Fruit fly (Drosophila melanogaster) whole organism, embryonic: ENCODE data around the gene CG6055.
A peak's percentile ranks its signal among the peaks of the same experiment; 100 is the strongest.

Experiments used
- Awh ChIP-seq: fragments of 200-800 bp; sonication (Bioruptor generic); IDR thresholded peaks from 2 replicates; pipeline ENCODE4, ENCODE4 v1.3.6; 2022; ENCODE audit warnings: missing biosample characterization, missing genetic modification characterization
- BtbVII ChIP-seq: fragments of 200-800 bp; sonication (Bioruptor generic); optimal IDR thresholded peaks from 3 replicates; lab custom pipeline; 2017; ENCODE audit warnings: missing biosample characterization, mild to moderate bottlenecking, missing genetic modification characterization
- C15 ChIP-seq: fragments of 200-800 bp; sonication (Bioruptor generic); IDR thresholded peaks from 3 replicates; pipeline ENCODE4 v1.3.6; 2022; ENCODE audit warnings: missing biosample characterization, missing genetic modification characterization
- CG10267 ChIP-seq: fragments of 200-800 bp; sonication (Bioruptor generic); optimal IDR thresholded peaks from 2 replicates; lab custom pipeline; 2018; ENCODE audit warnings: missing biosample characterization, mild to moderate bottlenecking, missing genetic modification characterization, moderate library complexity
- CG11085 ChIP-seq: fragments of 200-800 bp; sonication (Bioruptor generic); IDR thresholded peaks from 2 replicates; pipeline ENCODE4 v1.3.6; 2022; ENCODE audit warnings: missing biosample characterization, missing genetic modification characterization
- CG11695 ChIP-seq: fragments of 200-800 bp; sonication (Bioruptor generic); IDR thresholded peaks from 3 replicates; pipeline ENCODE4 v1.3.6; 2022; ENCODE audit warnings: missing biosample characterization, missing genetic modification characterization
- CG13894 ChIP-seq: fragments of 200-800 bp; sonication (Bioruptor generic); optimal IDR thresholded peaks from 3 replicates; lab custom pipeline; 2018; ENCODE audit warnings: missing biosample characterization, mild to moderate bottlenecking, missing genetic modification characterization, moderate library complexity
- CG1603 ChIP-seq: fragments of 200-800 bp; sonication (Bioruptor generic); optimal IDR thresholded peaks from 2 replicates; lab custom pipeline; 2019; ENCODE audit warnings: missing biosample characterization, mild to moderate bottlenecking, missing genetic modification characterization, moderate library complexity
- CG1647 ChIP-seq: fragments of 200-800 bp; sonication (Bioruptor generic); optimal IDR thresholded peaks from 3 replicates; lab custom pipeline; 2016; ENCODE audit warnings: missing biosample characterization, missing genetic modification characterization
- CG17829 ChIP-seq: fragments of 200-800 bp; optimal IDR thresholded peaks from 2 replicates; lab custom pipeline; 2019; ENCODE audit warnings: missing biosample characterization, mild to moderate bottlenecking, missing genetic modification characterization, moderate library complexity
- CG1832 ChIP-seq: fragments of 200-800 bp; sonication (Bioruptor generic); optimal IDR thresholded peaks from 2 replicates; lab custom pipeline; 2017; ENCODE audit warnings: missing biosample characterization, mild to moderate bottlenecking, missing genetic modification characterization, inconsistent platforms
- CG18599 ChIP-seq: fragments of 200-800 bp; sonication (Bioruptor generic); optimal IDR thresholded peaks from 3 replicates; lab custom pipeline; 2017; ENCODE audit warnings: missing biosample characterization, missing genetic modification characterization, mild to moderate bottlenecking, moderate library complexity, missing genetic modification reagents
- CG33557 ChIP-seq: fragments of 200-800 bp; sonication (Bioruptor generic); optimal IDR thresholded peaks from 2 replicates; lab custom pipeline; 2019; ENCODE audit warnings: missing biosample characterization, mild to moderate bottlenecking, missing genetic modification characterization, moderate library complexity
- CG34376 ChIP-seq: fragments of 200-800 bp; sonication (Bioruptor generic); optimal IDR thresholded peaks from 2 replicates; lab custom pipeline; 2018; ENCODE audit warnings: missing biosample characterization, mild to moderate bottlenecking, missing genetic modification characterization
- CG4328 ChIP-seq: fragments of 200-800 bp; sonication (Bioruptor generic); optimal IDR thresholded peaks from 3 replicates; lab custom pipeline; 2017; ENCODE audit warnings: missing biosample characterization, missing genetic modification reagents, missing genetic modification characterization
- CG4404 ChIP-seq: fragments of 200-800 bp; sonication (Bioruptor generic); IDR thresholded peaks from 2 replicates; pipeline ENCODE4 v1.3.6; 2022; ENCODE audit warnings: missing biosample characterization, missing genetic modification characterization
- CG6175 ChIP-seq: fragments of 200-800 bp; sonication (Bioruptor generic); IDR thresholded peaks from 3 replicates; pipeline ENCODE4 v1.3.6; 2022; ENCODE audit warnings: missing biosample characterization, missing genetic modification characterization
- CG6813 ChIP-seq: fragments of 200-800 bp; sonication (Bioruptor generic); optimal IDR thresholded peaks from 2 replicates; lab custom pipeline; 2017; ENCODE audit warnings: missing biosample characterization, missing genetic modification characterization, mild to moderate bottlenecking, moderate library complexity, missing genetic modification reagents
- CG7786 ChIP-seq: fragments of 200-800 bp; sonication (Bioruptor generic); optimal IDR thresholded peaks from 2 replicates; lab custom pipeline; 2016; ENCODE audit warnings: missing biosample characterization, missing genetic modification characterization
- CG7839 ChIP-seq: fragments of 200-800 bp; sonication (Bioruptor generic); optimal IDR thresholded peaks from 3 replicates; lab custom pipeline; 2018; ENCODE audit warnings: missing biosample characterization, mild to moderate bottlenecking, missing genetic modification characterization, moderate library complexity
- E2f2 ChIP-seq: fragments of 200-800 bp; sonication (Bioruptor generic); IDR thresholded peaks from 2 replicates; pipeline ENCODE4 v1.3.6; 2022; ENCODE audit warnings: missing biosample characterization, missing genetic modification characterization
- Fer1 ChIP-seq: fragments of 200-800 bp; sonication (Bioruptor generic); optimal IDR thresholded peaks from 2 replicates; lab custom pipeline; 2017; ENCODE audit warnings: missing biosample characterization, mild to moderate bottlenecking, missing genetic modification characterization
- Hmr ChIP-seq: fragments of 200-800 bp; sonication (Bioruptor generic); optimal IDR thresholded peaks from 3 replicates; lab custom pipeline; 2017; ENCODE audit warnings: mild to moderate bottlenecking, missing biosample characterization, missing genetic modification reagents, missing genetic modification characterization
- MBD-R2 ChIP-seq: fragments of 200-800 bp; sonication (Bioruptor generic); IDR thresholded peaks from 2 replicates; pipeline ENCODE4 v1.3.6; 2022; ENCODE audit warnings: missing biosample characterization, missing genetic modification characterization
- Mrtf ChIP-seq: fragments of 200-800 bp; sonication (Bioruptor generic); IDR thresholded peaks from 3 replicates; pipeline ENCODE4 v1.3.6; 2022; ENCODE audit warnings: missing biosample characterization, missing genetic modification characterization
- Side ChIP-seq: fragments of 200-800 bp; sonication (Bioruptor generic); optimal IDR thresholded peaks from 2 replicates; lab custom pipeline; 2016; ENCODE audit warnings: missing biosample characterization, missing genetic modification characterization
- Sin3A ChIP-seq: fragments of >200 bp; optimal IDR thresholded peaks from 2 replicates; lab custom pipeline; 2018
- Spps ChIP-seq: fragments of 200-800 bp; sonication (Bioruptor generic); optimal IDR thresholded peaks from 2 replicates; lab custom pipeline; 2018; ENCODE audit warnings: missing biosample characterization, mild to moderate bottlenecking, missing genetic modification characterization
- bab2 ChIP-seq: fragments of 200-800 bp; sonication (Bioruptor generic); optimal IDR thresholded peaks from 2 replicates; lab custom pipeline; 2016; ENCODE audit warnings: missing biosample characterization, missing genetic modification characterization
- bowl ChIP-seq: fragments of 200-800 bp; sonication (Bioruptor generic); IDR thresholded peaks from 2 replicates; pipeline ENCODE4 v1.3.6; 2022; ENCODE audit warnings: missing biosample characterization, missing genetic modification characterization
- cad ChIP-seq: fragments of >200 bp; optimal IDR thresholded peaks from 2 replicates; lab custom pipeline; 2017; ENCODE audit warnings: missing biosample characterization, missing genetic modification characterization
- chn ChIP-seq: fragments of 200-800 bp; sonication (Bioruptor generic); optimal IDR thresholded peaks from 2 replicates; lab custom pipeline; 2016; ENCODE audit warnings: missing biosample characterization, missing genetic modification characterization
- corto ChIP-seq: fragments of 200-800 bp; sonication (Bioruptor generic); optimal IDR thresholded peaks from 2 replicates; lab custom pipeline; 2016; ENCODE audit warnings: missing biosample characterization, mild to moderate bottlenecking, missing genetic modification characterization, moderate library complexity
- gsb ChIP-seq: fragments of 200-800 bp; sonication (Bioruptor generic); IDR thresholded peaks from 2 replicates; pipeline ENCODE4 v1.3.6; 2022; ENCODE audit warnings: missing biosample characterization, missing genetic modification characterization
- jing ChIP-seq: fragments of 200-800 bp; sonication (Bioruptor generic); optimal IDR thresholded peaks from 2 replicates; lab custom pipeline; 2018; ENCODE audit warnings: missing biosample characterization, mild to moderate bottlenecking, missing genetic modification characterization
- klu ChIP-seq: fragments of 200-800 bp; sonication (Bioruptor generic); IDR thresholded peaks from 2 replicates; pipeline ENCODE4 v1.3.6; 2022; ENCODE audit warnings: missing biosample characterization, missing genetic modification characterization
- lab ChIP-seq: fragments of 200-800 bp; sonication (Bioruptor generic); optimal IDR thresholded peaks from 3 replicates; lab custom pipeline; 2017; ENCODE audit warnings: missing biosample characterization, missing genetic modification characterization, mild to moderate bottlenecking, moderate library complexity, missing genetic modification reagents
- otp ChIP-seq: fragments of 200-800 bp; sonication (Bioruptor generic); IDR thresholded peaks from 3 replicates; pipeline ENCODE4, ENCODE4 v1.3.6; 2022; ENCODE audit warnings: missing biosample characterization, missing genetic modification characterization
- pan ChIP-seq, 4 experiments: fragments of >200 bp in 3 of 4; fragments of 200-800 bp in 1 of 4; sonication (Bioruptor generic) in 1 of 4; optimal IDR thresholded peaks in 3 of 4; IDR thresholded peaks in 1 of 4; 2 replicates each; pipeline versions ENCODE4 v1.3.6 to Lab custom; 2017 to 2022; ENCODE audit warnings: missing biosample characterization in 2 of 4, missing genetic modification characterization in 2 of 4, mixed read lengths in 1 of 4
- pho ChIP-seq: fragments of 200-800 bp; sonication (Bioruptor generic); optimal IDR thresholded peaks from 2 replicates; lab custom pipeline; 2016; ENCODE audit warnings: missing biosample characterization, missing genetic modification characterization
- pzg ChIP-seq: fragments of 200-800 bp; sonication (Bioruptor generic); optimal IDR thresholded peaks from 3 replicates; lab custom pipeline; 2018; ENCODE audit warnings: missing biosample characterization, mild to moderate bottlenecking, missing genetic modification characterization, moderate library complexity
- tgo ChIP-seq: fragments of 200-800 bp; sonication (Bioruptor generic); IDR thresholded peaks from 3 replicates; pipeline ENCODE4 v1.3.6; 2022; ENCODE audit warnings: missing biosample characterization, missing genetic modification characterization
- tio ChIP-seq: fragments of 200-800 bp; sonication (Bioruptor generic); optimal IDR thresholded peaks from 2 replicates; lab custom pipeline; 2017; ENCODE audit warnings: missing biosample characterization, missing genetic modification characterization, inconsistent platforms
- unc-4 ChIP-seq: fragments of 200-800 bp; sonication (Bioruptor generic); IDR thresholded peaks from 2 replicates; pipeline ENCODE4 v1.3.6; 2022; ENCODE audit warnings: missing biosample characterization, missing genetic modification characterization; ENCODE audit not compliant: partially characterized antibody
- unpg ChIP-seq: fragments of 200-800 bp; sonication (Bioruptor generic); optimal IDR thresholded peaks from 3 replicates; lab custom pipeline; 2018; ENCODE audit warnings: missing biosample characterization, mild to moderate bottlenecking, missing genetic modification characterization, moderate library complexity
- usp ChIP-seq: fragments of >200 bp; optimal IDR thresholded peaks from 2 replicates; lab custom pipeline; 2017; ENCODE audit warnings: missing biosample characterization, missing genetic modification characterization
- wor ChIP-seq: fragments of 200-800 bp; sonication (Bioruptor generic); IDR thresholded peaks from 2 replicates; pipeline ENCODE4 v1.3.6; 2022; ENCODE audit warnings: missing biosample characterization, missing genetic modification characterization

The CG6055 gene

dm6 chr2L:7433957-7434736, 32.2 kb upstream of the CG6055 start (continued):
- TF ChIP-seq CG4328 (GFP tag; lab: Kevin White, UChicago) (no peak), CG1647 (no peak), Spps (tag; lab: Kevin White, UChicago) (no peak), Fer1 (GFP tag; lab: Kevin White, UChicago) (peak; percentile 72), Awh (GFP tag; lab: Robert Waterston, UW) (0 out of 2 replicates have a peak, but pooled peaks have one; percentile 35), pzg (no peak), CG34376 (GFP tag; lab: Kevin White, UChicago) (peak; percentile 37), CG6175 (GFP tag; lab: Robert Waterston, UW) (peak; percentile 24; the same call in 1 of the 3 replicates), CG11085 (GFP tag; lab: Robert Waterston, UW) (peak; percentile 63), CG4404 (GFP tag; lab: Robert Waterston, UW) (0 out of 2 replicates have a peak, but pooled peaks have one; percentile 24), gsb (GFP tag; lab: Robert Waterston, UW) (peak; percentile 45), CG1603 (tag; lab: Kevin White, UChicago) (peak; percentile 49), CG7786 (GFP tag; lab: Kevin White, UChicago) (peak; percentile 17), CG1832 (GFP tag; lab: Kevin White, UChicago) (no peak), unc-4 (GFP tag; lab: Robert Waterston, UW) (no peak), CG6813 (GFP tag; lab: Kevin White, UChicago) (peak; percentile 48), chn (no peak), Side (GFP tag; lab: Kevin White, UChicago) (no peak), usp (GFP tag; lab: Kevin White, UChicago) (no peak), bab2 (GFP tag; lab: Kevin White, UChicago) (peak; percentile 53), otp (GFP tag; lab: Robert Waterston, UW) (peak; percentile 44; the same call in 1 of the 3 replicates), jing (GFP tag; lab: Kevin White, UChicago) (no peak), CG33557 (GFP tag; lab: Kevin White, UChicago) (no peak)

DNA sequence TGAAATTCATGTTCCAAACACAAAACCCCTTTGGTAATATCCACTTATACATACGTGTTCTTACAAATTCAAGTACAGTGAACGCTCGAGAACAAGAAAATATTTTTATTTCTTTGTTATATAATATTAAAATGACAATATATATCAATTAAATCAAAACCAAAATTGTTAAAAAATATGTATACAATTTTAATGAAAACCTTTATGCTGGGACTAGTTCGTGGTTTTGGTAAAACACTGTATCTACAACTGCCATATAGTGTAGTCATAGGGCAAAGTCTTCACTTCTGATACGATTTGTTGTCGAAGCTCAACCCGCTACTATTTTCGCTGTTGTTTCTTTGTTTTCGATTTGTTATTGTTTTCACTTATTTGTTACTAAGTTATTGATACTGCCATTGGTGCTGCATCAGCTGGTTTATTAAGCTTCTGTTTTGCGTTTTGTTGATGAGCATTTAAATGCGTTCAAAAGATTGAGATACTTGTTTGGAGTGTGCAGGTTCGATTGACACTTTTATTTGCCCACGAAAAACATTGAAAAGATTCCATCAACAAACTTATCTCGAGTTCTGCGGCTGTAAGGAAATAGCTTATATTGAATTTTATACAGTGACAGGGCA, 31.5 kb upstream of the CG6055 start:
- no peak for TF ChIP-seq tio (GFP tag; lab: Kevin White, UChicago)
- TF ChIP-seq pan (optimal IDR thresholded peaks at IDR 0.05; lab: Kevin White, UChicago), result no peak
- TF ChIP-seq pan (GFP tag; optimal IDR thresholded peaks at IDR 0.05 in 1 of 2, IDR thresholded peaks at IDR 0.05 in 1 of 2), result peak in 1 of 2 experiments; percentile 55
- TF ChIP-seq tgo (GFP tag; lab: Robert Waterston, UW), result peak; percentile 64; the same call in 2 of the 3 replicates
- 0 out of 2 replicates have a peak, but pooled peaks have one; percentile 32 for TF ChIP-seq bowl (GFP tag; lab: Robert Waterston, UW)
- no peak for TF ChIP-seq corto (GFP tag; lab: Kevin White, UChicago)
- peak; percentile 8 for TF ChIP-seq unpg (GFP tag; lab: Kevin White, UChicago)
- no peak for TF ChIP-seq klu (GFP tag; lab: Robert Waterston, UW)
- TF ChIP-seq Hmr, result peak; percentile 53
- peak; percentile 55 for TF ChIP-seq CG13894 (tag; lab: Kevin White, UChicago)
- peak; percentile 34 for TF ChIP-seq BtbVII (GFP tag; lab: Kevin White, UChicago)
- peak; percentile 35; the same call in 1 of the 2 replicates for TF ChIP-seq E2f2 (GFP tag; lab: Robert Waterston, UW)
- TF ChIP-seq cad, result no peak
- TF ChIP-seq lab (GFP tag; lab: Kevin White, UChicago), result peak; percentile 62
- TF ChIP-seq wor (GFP tag; lab: Robert Waterston, UW), result no peak
- TF ChIP-seq CG17829, result no peak
- TF ChIP-seq CG18599 (GFP tag; lab: Kevin White, UChicago), result peak; percentile 67
- TF ChIP-seq Mrtf, result no peak
- no peak for TF ChIP-seq Sin3A (lab: Kevin White, UChicago)
- no peak for TF ChIP-seq pho (GFP tag; lab: Kevin White, UChicago)
- TF ChIP-seq C15 (GFP tag; lab: Robert Waterston, UW), result 0 out of 3 replicates have a peak, but pooled peaks have one; percentile 47
- peak; percentile 42 for TF ChIP-seq CG7839 (tag; lab: Kevin White, UChicago)
- no peak for TF ChIP-seq otp (GFP tag; lab: Robert Waterston, UW)
- peak; percentile 8 for TF ChIP-seq CG10267
- no peak; the same call in 1 of the 2 replicates for TF ChIP-seq MBD-R2 (GFP tag; lab: Robert Waterston, UW)
- no peak for TF ChIP-seq CG1647
- TF ChIP-seq CG11695, result peak; percentile 77
